Fruit fly (Drosophila melanogaster) whole organism, wandering third instar larva: Measurements from ENCODE around the gene CG14100.
A peak's percentile ranks its signal among the peaks of the same experiment; 100 is the strongest.

Experiments used
- Abd-B ChIP-seq: fragments of >200 bp; optimal IDR thresholded peaks from 2 replicates; lab custom pipeline; 2017; ENCODE audit warnings: missing biosample characterization, missing genetic modification characterization
- CG32264 ChIP-seq: fragments of 200-800 bp; sonication (Bioruptor generic); optimal IDR thresholded peaks from 2 replicates; lab custom pipeline; 2016; ENCODE audit warnings: missing biosample characterization, missing genetic modification characterization
- CG9705 ChIP-seq: fragments of 200-800 bp; sonication (Bioruptor generic); optimal IDR thresholded peaks from 2 replicates; lab custom pipeline; 2018; ENCODE audit warnings: missing biosample characterization, mild to moderate bottlenecking, missing genetic modification characterization
- CrebA ChIP-seq: fragments of 200-800 bp; sonication (Bioruptor generic); optimal IDR thresholded peaks from 2 replicates; lab custom pipeline; 2016; ENCODE audit warnings: missing biosample characterization, mild to moderate bottlenecking, missing genetic modification characterization, borderline replicate concordance
- Dfd ChIP-seq: fragments of >200 bp; optimal IDR thresholded peaks from 2 replicates; lab custom pipeline; 2017; ENCODE audit warnings: missing biosample characterization, missing genetic modification characterization
- Dif ChIP-seq: fragments of 200-275, 200-300 bp; sonication (Bioruptor generic); optimal IDR thresholded peaks from 2 replicates; lab custom pipeline; 2018; ENCODE audit warnings: missing biosample characterization, missing genetic modification characterization; ENCODE audit not compliant: partially characterized antibody
- HLH106 ChIP-seq: fragments of 200-800 bp; optimal IDR thresholded peaks from 3 replicates; lab custom pipeline; 2019; ENCODE audit warnings: missing biosample characterization, mild to moderate bottlenecking, missing genetic modification characterization, moderate library complexity
- Hnf4 ChIP-seq: fragments of 200-800 bp; sonication (Bioruptor generic); optimal IDR thresholded peaks from 2 replicates; lab custom pipeline; 2016; ENCODE audit warnings: missing biosample characterization, mild to moderate bottlenecking, missing genetic modification characterization
- Hr78 ChIP-seq: fragments of >200 bp; optimal IDR thresholded peaks from 2 replicates; lab custom pipeline; 2017; ENCODE audit warnings: missing biosample characterization, missing genetic modification characterization
- Hr83 ChIP-seq: fragments of 200-300 bp; sonication (Bioruptor generic); optimal IDR thresholded peaks from 2 replicates; lab custom pipeline; 2016; ENCODE audit warnings: missing biosample characterization, mild to moderate bottlenecking, missing genetic modification characterization, moderate library complexity; ENCODE audit not compliant: poor library complexity, severe bottlenecking
- Jra ChIP-seq: sonication (Bioruptor generic); optimal IDR thresholded peaks from 2 replicates; lab custom pipeline; 2016; ENCODE audit warnings: missing biosample characterization, missing genetic modification characterization
- Mio ChIP-seq: sonication (Bioruptor generic); optimal IDR thresholded peaks from 2 replicates; lab custom pipeline; 2016; ENCODE audit warnings: missing biosample characterization, missing genetic modification characterization
- N ChIP-seq: fragments of >200 bp; optimal IDR thresholded peaks from 2 replicates; lab custom pipeline; 2018; ENCODE audit warnings: missing biosample characterization, missing external identifiers, missing genetic modification characterization
- OdsH ChIP-seq: fragments of 200-800 bp; sonication (Bioruptor generic); optimal IDR thresholded peaks from 2 replicates; lab custom pipeline; 2016; ENCODE audit warnings: missing biosample characterization, mild to moderate bottlenecking, missing genetic modification characterization
- Rel ChIP-seq, 2 experiments: fragments of 200-800 bp; sonication (Bioruptor generic) in 1 of 2; optimal IDR thresholded peaks; 2 replicates in 1 of 2; 3 replicates in 1 of 2; lab custom pipeline; 2016 to 2019; ENCODE audit warnings: mild to moderate bottlenecking in 2 of 2, missing biosample characterization in 2 of 2, missing genetic modification characterization in 2 of 2, moderate library complexity in 1 of 2
- Sp1 ChIP-seq: fragments of 200-800 bp; sonication (Bioruptor generic); optimal IDR thresholded peaks from 3 replicates; lab custom pipeline; 2019; ENCODE audit warnings: missing biosample characterization, mild to moderate bottlenecking, missing genetic modification characterization, moderate library complexity
- Vsx2 ChIP-seq: fragments of 200-300, 225-300 bp; sonication (Bioruptor generic); optimal IDR thresholded peaks from 2 replicates; lab custom pipeline; 2018; ENCODE audit warnings: missing biosample characterization, missing genetic modification characterization; ENCODE audit not compliant: partially characterized antibody
- br ChIP-seq: fragments of 200-800 bp; sonication (Bioruptor generic); optimal IDR thresholded peaks from 2 replicates; lab custom pipeline; 2016; ENCODE audit warnings: missing biosample characterization, missing genetic modification characterization
- brk ChIP-seq: fragments of 200-800 bp; sonication (Bioruptor generic); optimal IDR thresholded peaks from 2 replicates; lab custom pipeline; 2016; ENCODE audit warnings: missing biosample characterization, mild to moderate bottlenecking, missing genetic modification characterization
- dmrt93B ChIP-seq: fragments of 200-800 bp; sonication (Bioruptor generic); optimal IDR thresholded peaks from 2 replicates; lab custom pipeline; 2018; ENCODE audit warnings: missing biosample characterization, mild to moderate bottlenecking, missing genetic modification characterization
- dsf ChIP-seq: sonication (Bioruptor generic); optimal IDR thresholded peaks from 2 replicates; lab custom pipeline; 2016; ENCODE audit warnings: missing biosample characterization, missing genetic modification characterization, borderline replicate concordance
- ey ChIP-seq: fragments of 200-800 bp; sonication (Bioruptor generic); optimal IDR thresholded peaks from 2 replicates; lab custom pipeline; 2016; ENCODE audit warnings: missing biosample characterization, missing genetic modification characterization
- foxo ChIP-seq, 2 experiments: fragments of 200-800 bp; sonication (Bioruptor generic); optimal IDR thresholded peaks; 2 replicates in 1 of 2; 3 replicates in 1 of 2; lab custom pipeline; 2016 to 2017; ENCODE audit warnings: missing biosample characterization in 2 of 2, missing genetic modification characterization in 2 of 2
- fru ChIP-seq: fragments of 200-800 bp; sonication (Bioruptor generic); optimal IDR thresholded peaks from 3 replicates; lab custom pipeline; 2016; ENCODE audit warnings: missing biosample characterization, mild to moderate bottlenecking, missing genetic modification characterization
- h ChIP-seq: fragments of 200-800 bp; sonication (Bioruptor generic); optimal IDR thresholded peaks from 3 replicates; lab custom pipeline; 2016; ENCODE audit warnings: missing biosample characterization, mild to moderate bottlenecking, missing genetic modification characterization
- jim ChIP-seq: fragments of 175-275, 200-325 bp; sonication (Bioruptor generic); optimal IDR thresholded peaks from 2 replicates; lab custom pipeline; 2016; ENCODE audit warnings: missing biosample characterization, mild to moderate bottlenecking, missing genetic modification characterization
- lola ChIP-seq: fragments of >200 bp; optimal IDR thresholded peaks from 2 replicates; lab custom pipeline; 2017; ENCODE audit warnings: missing biosample characterization, missing genetic modification characterization
- pan ChIP-seq: fragments of >200 bp; optimal IDR thresholded peaks from 2 replicates; lab custom pipeline; 2017
- psq ChIP-seq: fragments of 200-800 bp; sonication (Bioruptor generic); optimal IDR thresholded peaks from 3 replicates; lab custom pipeline; 2017; ENCODE audit warnings: missing biosample characterization, mild to moderate bottlenecking, missing genetic modification characterization, moderate library complexity
- rgr ChIP-seq: fragments of 200-800 bp; sonication (Bioruptor generic); optimal IDR thresholded peaks from 3 replicates; lab custom pipeline; 2016; ENCODE audit warnings: missing biosample characterization, mild to moderate bottlenecking, missing genetic modification characterization
- sage ChIP-seq: fragments of 200-800 bp; sonication (Bioruptor generic); optimal IDR thresholded peaks from 2 replicates; lab custom pipeline; 2016; ENCODE audit warnings: missing biosample characterization, mild to moderate bottlenecking, missing genetic modification characterization
- sv ChIP-seq: fragments of 200-800 bp; sonication (Bioruptor generic); optimal IDR thresholded peaks from 3 replicates; lab custom pipeline; 2016; ENCODE audit warnings: missing biosample characterization, missing genetic modification characterization
- tai ChIP-seq: sonication (Bioruptor generic); optimal IDR thresholded peaks from 2 replicates; lab custom pipeline; 2016; ENCODE audit warnings: missing biosample characterization, missing genetic modification characterization
- usp ChIP-seq: fragments of >200 bp; optimal IDR thresholded peaks from 2 replicates; lab custom pipeline; 2017; ENCODE audit warnings: missing biosample characterization, missing genetic modification characterization
- woc ChIP-seq: sonication (Bioruptor generic); optimal IDR thresholded peaks from 2 replicates; lab custom pipeline; 2016; ENCODE audit warnings: missing biosample characterization, mild to moderate bottlenecking, missing genetic modification characterization

CG14100 gene

dm6 chr3L:19632766-19633632 is 42.7 kb upstream of the CG14100 start (continued):
- TF ChIP-seq rgr (GFP tag; lab: Kevin White, UChicago) (peak; percentile 73), Vsx2 (GFP tag; lab: Kevin White, UChicago) (peak; percentile 67), pan (lab: Kevin White, UChicago) (no peak), HLH106 (tag; lab: Kevin White, UChicago) (peak; percentile 71), dsf (GFP tag; lab: Kevin White, UChicago) (no peak), h (GFP tag; lab: Kevin White, UChicago) (peak; percentile 83), sv (peak; percentile 70), CG32264 (no peak), usp (GFP tag; lab: Kevin White, UChicago) (no peak), Dif (peak; percentile 89), Rel (GFP tag; optimal IDR thresholded peaks at IDR 0.05; lab: Kevin White, UChicago) (no peak), Rel (tag; optimal IDR thresholded peaks at IDR 0.05; lab: Kevin White, UChicago) (peak; percentile 96), br (peak; percentile 44), brk (GFP tag; lab: Kevin White, UChicago) (peak; percentile 48), Hr78 (GFP tag; lab: Kevin White, UChicago) (no peak)
- TF ChIP-seq, all 38 proteins: peak for 24

dm6 chr3L:19631867-19632266 is 41.5 kb upstream of the CG14100 start:
- no peak for TF ChIP-seq Hr83 (GFP tag; lab: Kevin White, UChicago)
- TF ChIP-seq Rel (GFP tag; optimal IDR thresholded peaks at IDR 0.05; lab: Kevin White, UChicago): no peak
- peak; percentile 81 for TF ChIP-seq Rel (tag; optimal IDR thresholded peaks at IDR 0.05; lab: Kevin White, UChicago)
- no peak for TF ChIP-seq Dif
- TF ChIP-seq, all 38 proteins: peak for 1

- peak; percentile 81 for TF ChIP-seq h (GFP tag; lab: Kevin White, UChicago)
- TF ChIP-seq rgr (GFP tag; lab: Kevin White, UChicago): peak; percentile 55
- TF ChIP-seq dmrt93B (GFP tag; lab: Kevin White, UChicago): no peak
- TF ChIP-seq Rel (GFP tag; optimal IDR thresholded peaks at IDR 0.05; lab: Kevin White, UChicago): no peak
- TF ChIP-seq Rel (tag; optimal IDR thresholded peaks at IDR 0.05; lab: Kevin White, UChicago): peak; percentile 51
- TF ChIP-seq ey (GFP tag; lab: Kevin White, UChicago): peak; percentile 31
- TF ChIP-seq Dif: no peak
- peak in 1 of 2 experiments; percentile 48 for TF ChIP-seq foxo (GFP tag; optimal IDR thresholded peaks at IDR 0.05; lab: Kevin White, UChicago)
- peak; percentile 64 for TF ChIP-seq Jra
- peak; percentile 36 for TF ChIP-seq CG9705 (GFP tag; lab: Kevin White, UChicago)
- no peak for TF ChIP-seq HLH106 (tag; lab: Kevin White, UChicago)
- TF ChIP-seq psq: peak; percentile 41
- TF ChIP-seq fru: peak; percentile 45
- peak; percentile 47 for TF ChIP-seq OdsH (GFP tag; lab: Kevin White, UChicago)
- peak; percentile 42 for TF ChIP-seq CG32264
- TF ChIP-seq Vsx2 (GFP tag; lab: Kevin White, UChicago): no peak
- TF ChIP-seq br: peak; percentile 60
- TF ChIP-seq Hr83 (GFP tag; lab: Kevin White, UChicago): peak; percentile 89
- peak; percentile 23 for TF ChIP-seq sage (GFP tag; lab: Kevin White, UChicago)
- TF ChIP-seq tai (GFP tag; lab: Kevin White, UChicago): no peak
- TF ChIP-seq, all 38 proteins: peak for 14
Observed at dm6 chr3L:19630701-19631100, 40.4 kb upstream of the CG14100 start.

dm6 chr3L:19618072-19618958 is 28.0 kb upstream of the CG14100 start, which contains the start of gene asf1:
TSS of gene asf1 (plus strand) at chr3L:19618894.
- no peak for TF ChIP-seq dmrt93B (GFP tag; lab: Kevin White, UChicago)
- TF ChIP-seq Sp1: no peak
- no peak for TF ChIP-seq Abd-B (GFP tag; lab: Kevin White, UChicago)
- no peak for TF ChIP-seq CG9705 (GFP tag; lab: Kevin White, UChicago)
- no peak for TF ChIP-seq Dif
- TF ChIP-seq Mio (GFP tag; lab: Kevin White, UChicago): no peak
- TF ChIP-seq h (GFP tag; lab: Kevin White, UChicago): no peak
- TF ChIP-seq rgr (GFP tag; lab: Kevin White, UChicago): no peak
- no peak for TF ChIP-seq Hnf4
- TF ChIP-seq ey (GFP tag; lab: Kevin White, UChicago): peak; percentile 29
- no peak for TF ChIP-seq brk (GFP tag; lab: Kevin White, UChicago)
- TF ChIP-seq psq: no peak
- TF ChIP-seq N (GFP tag; lab: Kevin White, UChicago): no peak
- no peak for TF ChIP-seq Dfd (GFP tag; lab: Kevin White, UChicago)
- TF ChIP-seq usp (GFP tag; lab: Kevin White, UChicago): no peak
- no peak for TF ChIP-seq Hr83 (GFP tag; lab: Kevin White, UChicago)
- peak; percentile 63 for TF ChIP-seq fru
- TF ChIP-seq br: no peak
- TF ChIP-seq CG32264: no peak
- TF ChIP-seq sv: peak; percentile 54
- TF ChIP-seq sage (GFP tag; lab: Kevin White, UChicago): no peak
- TF ChIP-seq dsf (GFP tag; lab: Kevin White, UChicago): no peak
- TF ChIP-seq woc (GFP tag; lab: Kevin White, UChicago): no peak
- peak; percentile 37 for TF ChIP-seq OdsH (GFP tag; lab: Kevin White, UChicago)
- TF ChIP-seq jim (GFP tag; lab: Kevin White, UChicago): no peak
- no peak for TF ChIP-seq tai (GFP tag; lab: Kevin White, UChicago)
- no peak for TF ChIP-seq lola (GFP tag; lab: Kevin White, UChicago)
- TF ChIP-seq CrebA (GFP tag; lab: Kevin White, UChicago): no peak
- TF ChIP-seq foxo (GFP tag; optimal IDR thresholded peaks at IDR 0.05; lab: Kevin White, UChicago): no peak
